Worm (Caenorhabditis elegans) whole organism, L3 larva: ENCODE data around the gene Y58A7A.3.

ENCODE experiments used
- ZK546.5 ChIP-seq: sonication (generic microtip); optimal IDR thresholded peaks from 2 replicates; lab custom pipeline; 2017; ENCODE audit warnings: missing biosample characterization, missing genetic modification characterization
- aly-2 ChIP-seq: fragments of 150-350 bp; optimal IDR thresholded peaks from 2 replicates; lab custom pipeline; 2014; ENCODE audit warnings: missing biosample characterization, missing genetic modification characterization
- ceh-16 ChIP-seq: sonication (generic microtip); optimal IDR thresholded peaks from 2 replicates; lab custom pipeline; 2017; ENCODE audit warnings: missing biosample characterization, missing genetic modification characterization
- ceh-28 ChIP-seq: fragments of 150-350 bp; optimal IDR thresholded peaks from 2 replicates; lab custom pipeline; 2014; ENCODE audit warnings: missing biosample characterization, missing genetic modification reagents, missing genetic modification characterization
- ceh-9 ChIP-seq: sonication (generic microtip); optimal IDR thresholded peaks from 2 replicates; lab custom pipeline; 2018; ENCODE audit warnings: missing biosample characterization, missing genetic modification characterization
- elt-1 ChIP-seq: fragments of 150-350 bp; optimal IDR thresholded peaks from 2 replicates; lab custom pipeline; 2014; ENCODE audit warnings: missing biosample characterization, missing genetic modification characterization
- elt-2 ChIP-seq: sonication (generic microtip); optimal IDR thresholded peaks from 2 replicates; lab custom pipeline; 2016; ENCODE audit warnings: missing genetic modification reagents, mild to moderate bottlenecking, missing genetic modification characterization, missing compliant biosample characterization
- elt-3 ChIP-seq, 3 experiments: fragments of 150-350 bp in 1 of 3; sonication (generic microtip) in 2 of 3; optimal IDR thresholded peaks; 2 replicates in 2 of 3; 4 replicates in 1 of 3; lab custom pipeline; 2014 to 2017; ENCODE audit warnings: missing biosample characterization in 3 of 3, missing genetic modification characterization in 3 of 3
- eor-1 ChIP-seq, 2 experiments: fragments of 150-350 bp; optimal IDR thresholded peaks; 2 replicates each; lab custom pipeline; 2014 to 2018; ENCODE audit warnings: missing biosample characterization in 2 of 2, missing genetic modification characterization in 2 of 2
- fkh-10 ChIP-seq: sonication (generic microtip); optimal IDR thresholded peaks from 2 replicates; lab custom pipeline; 2017; ENCODE audit warnings: missing biosample characterization, missing genetic modification reagents, missing genetic modification characterization
- fkh-2 ChIP-seq: fragments of 150-350 bp; optimal IDR thresholded peaks from 2 replicates; lab custom pipeline; 2014; ENCODE audit warnings: missing biosample characterization, missing genetic modification reagents, missing genetic modification characterization
- fos-1 ChIP-seq: fragments of 150-350 bp; optimal IDR thresholded peaks from 2 replicates; lab custom pipeline; 2014; ENCODE audit warnings: missing biosample characterization, missing genetic modification characterization
- hmg-11 ChIP-seq: sonication (generic microtip); optimal IDR thresholded peaks from 2 replicates; lab custom pipeline; 2016; ENCODE audit warnings: missing genetic modification characterization, missing compliant biosample characterization
- lin-15B ChIP-seq: fragments of 150-350 bp; optimal IDR thresholded peaks from 2 replicates; lab custom pipeline; 2014; ENCODE audit warnings: missing biosample characterization, missing genetic modification characterization
- lin-39 ChIP-seq: fragments of 150-350 bp; optimal IDR thresholded peaks from 2 replicates; lab custom pipeline; 2018; ENCODE audit warnings: missing biosample characterization, missing genetic modification reagents, missing genetic modification characterization
- mml-1 ChIP-seq: fragments of 150-350 bp; sonication (generic microtip); optimal IDR thresholded peaks from 3 replicates; lab custom pipeline; 2014; ENCODE audit warnings: missing biosample characterization, missing genetic modification characterization
- nhr-11 ChIP-seq: fragments of 150-350 bp; optimal IDR thresholded peaks from 2 replicates; lab custom pipeline; 2014; ENCODE audit warnings: missing biosample characterization, missing genetic modification characterization
- nhr-12 ChIP-seq: fragments of 150-350 bp; optimal IDR thresholded peaks from 2 replicates; lab custom pipeline; 2014; ENCODE audit warnings: missing biosample characterization, missing genetic modification characterization
- nhr-23 ChIP-seq: fragments of 150-350 bp; optimal IDR thresholded peaks from 2 replicates; lab custom pipeline; 2014; ENCODE audit warnings: missing biosample characterization, missing genetic modification reagents, missing genetic modification characterization
- nhr-25 ChIP-seq: sonication (generic microtip); optimal IDR thresholded peaks from 2 replicates; lab custom pipeline; 2017; ENCODE audit warnings: missing biosample characterization, missing genetic modification characterization
- nhr-43 ChIP-seq: sonication (generic microtip); optimal IDR thresholded peaks from 2 replicates; lab custom pipeline; 2016; ENCODE audit warnings: mild to moderate bottlenecking, missing genetic modification characterization, missing compliant biosample characterization; ENCODE audit not compliant: poor library complexity, severe bottlenecking
- nhr-67 ChIP-seq: fragments of 150-350 bp; optimal IDR thresholded peaks from 2 replicates; lab custom pipeline; 2014; ENCODE audit warnings: missing biosample characterization, missing genetic modification characterization
- pha-4 ChIP-seq: fragments of 150-350 bp; optimal IDR thresholded peaks from 2 replicates; lab custom pipeline; 2014; ENCODE audit warnings: missing biosample characterization, missing genetic modification reagents, missing genetic modification characterization
- pqm-1 ChIP-seq: fragments of 150-350 bp; optimal IDR thresholded peaks from 2 replicates; lab custom pipeline; 2017; ENCODE audit warnings: missing biosample characterization, missing genetic modification characterization, inconsistent platforms
- sea-2 ChIP-seq: fragments of 150-350 bp; sonication (generic microtip); optimal IDR thresholded peaks from 4 replicates; lab custom pipeline; 2014; ENCODE audit warnings: missing biosample characterization, missing genetic modification reagents, missing genetic modification characterization
- skn-1 ChIP-seq: fragments of 150-350 bp; optimal IDR thresholded peaks from 2 replicates; lab custom pipeline; 2014; ENCODE audit warnings: missing biosample characterization, missing genetic modification characterization
- snpc-4 ChIP-seq: fragments of 150-350 bp; optimal IDR thresholded peaks from 2 replicates; lab custom pipeline; 2014; ENCODE audit warnings: missing biosample characterization, missing genetic modification characterization
- tbx-2 ChIP-seq: sonication (generic microtip); optimal IDR thresholded peaks from 2 replicates; lab custom pipeline; 2016; ENCODE audit warnings: mild to moderate bottlenecking, missing genetic modification characterization, missing compliant biosample characterization
- unc-39 ChIP-seq: sonication (generic microtip); optimal IDR thresholded peaks from 4 replicates; lab custom pipeline; 2017; ENCODE audit warnings: missing biosample characterization, missing genetic modification characterization
- unc-62 ChIP-seq: fragments of 150-350 bp; sonication (generic microtip); optimal IDR thresholded peaks from 4 replicates; lab custom pipeline; 2014; ENCODE audit warnings: missing biosample characterization, missing genetic modification reagents, missing genetic modification characterization
- zag-1 ChIP-seq: fragments of 150-350 bp; optimal IDR thresholded peaks from 2 replicates; lab custom pipeline; 2014; ENCODE audit warnings: missing biosample characterization, missing genetic modification characterization
- ztf-11 ChIP-seq: fragments of 150-350 bp; optimal IDR thresholded peaks from 2 replicates; lab custom pipeline; 2014; ENCODE audit warnings: missing biosample characterization, missing genetic modification characterization
- ztf-4 ChIP-seq: fragments of 150-350 bp; optimal IDR thresholded peaks from 2 replicates; lab custom pipeline; 2014; ENCODE audit warnings: missing biosample characterization, missing genetic modification characterization

Gene Y58A7A.3

DNA sequence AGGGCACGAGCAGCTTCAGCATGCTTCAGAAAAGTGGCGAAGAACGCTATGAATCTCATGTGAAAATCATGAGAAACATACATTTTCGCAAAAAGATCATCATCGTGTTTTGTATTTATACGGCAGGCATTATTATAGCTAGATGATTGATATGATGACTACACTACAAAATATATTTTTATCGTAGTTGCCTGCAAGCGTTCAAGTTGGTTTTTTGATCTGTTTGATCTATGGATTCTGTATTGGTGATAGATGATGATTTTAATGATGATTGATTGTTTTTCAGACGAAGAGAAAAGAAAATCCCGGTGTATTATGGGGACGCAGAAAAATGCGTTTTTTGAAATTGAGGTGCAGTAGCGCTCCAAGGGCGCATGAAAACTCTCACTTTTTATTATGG lies 30.0 kb upstream of the Y58A7A.3 start, which contains the start of gene ugt-63:
Gene ugt-63, minus strand, starts transcription at position 89 of the 400 bp plus-strand sequence.
- TF ChIP-seq skn-1 (no peak), nhr-12 (no peak), fkh-10 (GFP tag; lab: Kevin White, UChicago) (no peak), nhr-43 (tag; lab: Kevin White, UChicago) (peak; percentile 63)

DNA sequence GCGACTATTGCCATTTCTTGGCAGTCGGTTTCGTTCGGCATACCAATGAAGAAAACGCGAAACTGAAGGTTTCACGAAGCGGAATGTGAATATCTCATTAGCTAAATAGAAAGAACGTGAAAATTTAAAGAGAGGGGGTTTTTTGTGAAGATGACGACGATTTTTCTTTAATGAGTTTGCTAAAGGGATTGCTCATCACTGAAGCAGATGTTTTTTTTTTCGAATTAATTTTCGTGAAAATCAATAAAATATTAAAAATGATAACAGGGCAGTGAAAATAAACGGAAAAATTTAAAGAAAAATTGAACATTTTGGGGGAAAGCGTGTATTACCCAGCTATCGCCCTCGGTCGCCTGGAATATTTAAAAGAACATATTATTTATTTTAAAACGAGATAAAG lies 27.1 kb upstream of the Y58A7A.3 start, which contains the start of gene srab-3:
Gene srab-3, minus strand, starts transcription at position 101 of the 400 bp plus-strand sequence.
- no peak for TF ChIP-seq eor-1 (tag; optimal IDR thresholded peaks at IDR 0.05; lab: Kevin White, UChicago)
- TF ChIP-seq lin-39 (tag; lab: Kevin White, UChicago), result no peak
- no peak for TF ChIP-seq ceh-9
- TF ChIP-seq ceh-16 (tag; lab: Kevin White, UChicago), result no peak
- TF ChIP-seq ZK546.5 (tag; lab: Kevin White, UChicago), result no peak

DNA sequence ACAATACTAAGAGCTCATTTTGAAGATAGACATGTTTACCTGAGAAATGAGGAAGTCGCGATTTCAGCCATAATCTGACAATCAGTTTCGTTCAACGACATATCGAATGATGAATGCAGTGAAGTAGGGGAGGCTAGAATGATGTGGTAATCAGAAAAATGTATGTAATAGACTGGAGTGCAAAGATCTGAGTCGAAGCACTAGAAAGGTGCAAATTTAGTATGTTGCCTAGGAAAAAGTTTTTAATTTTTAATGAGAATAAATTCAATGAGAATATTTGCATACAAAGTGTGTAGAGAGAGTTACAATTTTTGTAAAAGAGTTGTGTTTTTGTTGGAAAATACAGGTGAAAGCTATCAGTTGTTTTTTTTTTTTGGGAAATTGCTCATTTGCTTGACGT lies 24.2 kb upstream of the Y58A7A.3 start, which contains the start of gene srab-2:
Gene srab-2, minus strand, starts transcription at position 101 of the 400 bp plus-strand sequence.
- no peak for TF ChIP-seq tbx-2 (tag; lab: Kevin White, UChicago)
- no peak for TF ChIP-seq nhr-23

DNA sequence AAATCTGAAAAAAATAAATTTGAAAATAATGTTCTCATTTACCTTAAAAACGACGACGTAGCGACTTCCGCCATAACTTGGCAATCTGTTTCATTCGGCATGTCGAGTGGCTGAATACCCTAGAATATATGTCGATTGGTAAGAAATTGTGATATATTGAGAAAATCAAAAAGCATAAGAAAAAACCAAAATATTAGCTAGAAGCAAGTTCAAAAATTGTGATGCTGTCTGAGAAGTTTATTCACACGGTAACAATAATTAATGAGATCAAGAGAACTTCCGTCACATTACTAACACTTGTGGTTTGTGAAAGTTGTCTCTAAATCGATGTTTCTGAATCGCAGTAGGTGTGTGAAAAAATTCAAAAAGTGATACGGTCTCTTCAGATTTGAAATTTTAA lies 21.3 kb upstream of the Y58A7A.3 start, which contains the start of gene srab-1:
Gene srab-1, minus strand, starts transcription at position 101 of the 400 bp plus-strand sequence.
- TF ChIP-seq pha-4 (tag; lab: Kevin White, UChicago) (no peak), eor-1 (tag; optimal IDR thresholded peaks at IDR 0.05; lab: Kevin White, UChicago) (no peak), sea-2 (GFP tag; lab: Kevin White, UChicago) (no peak), pqm-1 (tag; lab: Kevin White, UChicago) (no peak), nhr-23 (no peak), nhr-25 (tag; lab: Kevin White, UChicago) (no peak), fkh-2 (tag; lab: Kevin White, UChicago) (no peak), nhr-67 (no peak), unc-62 (GFP tag; lab: Kevin White, UChicago) (no peak), mml-1 (tag; lab: Kevin White, UChicago) (no peak), lin-15B (no peak), elt-1 (tag; lab: Kevin White, UChicago) (no peak), aly-2 (no peak), ztf-11 (tag; lab: Kevin White, UChicago) (no peak), nhr-43 (tag; lab: Kevin White, UChicago) (no peak), hmg-11 (tag; lab: Kevin White, UChicago) (no peak), fos-1 (no peak), nhr-11 (tag; lab: Kevin White, UChicago) (no peak), lin-39 (tag; lab: Kevin White, UChicago) (no peak)

DNA sequence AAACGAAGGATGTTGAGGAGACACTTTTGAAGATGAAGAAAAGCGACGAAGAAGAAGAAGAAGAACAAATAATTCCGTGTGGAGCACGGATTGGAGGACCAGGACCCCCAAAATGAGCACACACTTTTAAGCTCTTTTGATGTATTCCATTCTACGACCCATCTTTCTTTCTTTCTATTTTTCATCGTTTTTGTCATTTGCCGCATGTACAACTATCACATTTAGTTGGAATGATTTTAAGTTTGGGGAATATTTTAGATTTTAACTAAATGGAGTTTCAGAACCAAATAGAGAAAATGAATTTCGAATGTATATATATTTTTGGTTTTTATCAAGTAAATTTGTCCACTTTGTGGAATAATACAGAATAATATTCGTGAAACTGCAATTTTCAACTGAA lies 18.2 kb upstream of the Y58A7A.3 start, which contains the start of gene unc-46:
Gene unc-46, minus strand, starts transcription at position 101 of the 400 bp plus-strand sequence.
- TF ChIP-seq pqm-1 (tag; lab: Kevin White, UChicago), result no peak
- TF ChIP-seq zag-1 (tag; lab: Kevin White, UChicago), result no peak
- no peak for TF ChIP-seq nhr-67
- no peak for TF ChIP-seq ceh-16 (tag; lab: Kevin White, UChicago)
- no peak for TF ChIP-seq unc-39 (tag; lab: Kevin White, UChicago)
- no peak for TF ChIP-seq fkh-10 (GFP tag; lab: Kevin White, UChicago)
- TF ChIP-seq ceh-28 (tag; lab: Kevin White, UChicago), result no peak
- TF ChIP-seq aly-2, result no peak
- no peak for TF ChIP-seq snpc-4 (tag; lab: Kevin White, UChicago)
- TF ChIP-seq nhr-43 (tag; lab: Kevin White, UChicago), result no peak
- TF ChIP-seq elt-3 (tag; optimal IDR thresholded peaks at IDR 0.05; lab: Kevin White, UChicago), result no peak
- TF ChIP-seq fos-1, result no peak
- no peak for TF ChIP-seq elt-2 (tag; lab: Kevin White, UChicago)
- no peak for TF ChIP-seq mml-1 (tag; lab: Kevin White, UChicago)
- no peak for TF ChIP-seq nhr-11 (tag; lab: Kevin White, UChicago)

DNA sequence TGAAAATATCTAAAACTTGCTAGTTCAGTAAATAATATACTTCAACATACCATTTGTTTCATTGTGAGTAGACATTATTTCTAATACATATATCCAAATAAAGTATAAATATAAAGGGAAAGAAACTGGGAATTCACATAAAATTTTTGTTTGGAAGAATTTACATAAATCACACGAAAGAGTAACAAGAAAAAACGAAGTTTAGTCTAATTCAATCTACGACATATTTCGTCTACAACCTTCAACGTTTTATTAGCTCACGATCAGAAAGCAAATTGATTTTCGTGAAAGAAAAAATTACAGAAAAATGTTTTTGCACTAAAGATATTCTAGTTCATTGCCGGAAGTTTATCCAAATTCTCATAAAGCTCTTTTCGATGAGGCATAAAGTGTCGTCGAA lies 16.3 kb upstream of the Y58A7A.3 start, which contains the start of gene C04F5.2:
Gene C04F5.2, minus strand, starts transcription at position 101 of the 400 bp plus-strand sequence.
- TF ChIP-seq ZK546.5 (tag; lab: Kevin White, UChicago) (no peak), ztf-4 (tag; lab: Kevin White, UChicago) (no peak), ceh-28 (tag; lab: Kevin White, UChicago) (no peak), nhr-23 (no peak), unc-62 (GFP tag; lab: Kevin White, UChicago) (no peak), nhr-25 (tag; lab: Kevin White, UChicago) (no peak), unc-39 (tag; lab: Kevin White, UChicago) (no peak), fkh-2 (tag; lab: Kevin White, UChicago) (no peak), lin-15B (no peak)
- TF ChIP-seq, all 47 proteins: peak for 0
